Fruit fly (Drosophila melanogaster): ENCODE results near the gene CBP.
A peak's percentile ranks its signal among the peaks of the same experiment; 100 is the strongest.

The CBP gene

DNA sequence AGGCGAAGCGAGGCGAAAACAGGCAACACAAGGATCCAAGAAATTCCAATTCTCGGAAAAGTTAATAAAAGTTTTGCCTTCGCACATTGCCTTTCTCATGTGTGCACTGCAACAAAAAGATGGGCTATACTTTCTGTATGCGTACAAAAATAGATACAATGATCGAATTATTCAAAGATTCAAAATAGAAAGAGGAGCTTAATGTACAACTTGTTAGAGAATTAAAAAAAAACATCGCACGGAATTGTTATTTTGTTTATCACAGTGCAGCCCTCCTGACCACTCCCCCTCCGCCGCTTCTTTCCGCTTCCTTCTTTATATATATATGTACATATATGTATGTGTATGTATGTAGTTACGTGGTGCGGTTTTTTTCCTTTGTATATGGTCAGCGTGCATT is 34.8 kb upstream of the CBP start (continued):
- TF ChIP-seq achi (GFP tag; optimal IDR thresholded peaks at IDR 0.05) = peak; percentile 93
- TF ChIP-seq Gug (GFP tag; IDR thresholded peaks at IDR 0.05) = peak; percentile 83
- TF ChIP-seq spab (GFP tag; optimal IDR thresholded peaks at IDR 0.05) = peak; percentile 93
- TF ChIP-seq topi (GFP tag; optimal IDR thresholded peaks at IDR 0.05) = peak; percentile 95
- TF ChIP-seq CG32006 (GFP tag; optimal IDR thresholded peaks at IDR 0.05) = peak; percentile 83
- peak; percentile 56 for TF ChIP-seq dac (GFP tag; optimal IDR thresholded peaks at IDR 0.05)
- peak; percentile 93 for TF ChIP-seq CG1621 (tag; optimal IDR thresholded peaks at IDR 0.05)
- peak; percentile 92 for TF ChIP-seq CG6792 (GFP tag; optimal IDR thresholded peaks at IDR 0.05)
- TF ChIP-seq CG3919 (GFP tag; optimal IDR thresholded peaks at IDR 0.05) = peak; percentile 96
- TF ChIP-seq vri (GFP tag; optimal IDR thresholded peaks at IDR 0.05) = peak; percentile 81
- peak; percentile 96 for TF ChIP-seq CG10631 (GFP tag; optimal IDR thresholded peaks at IDR 0.05)
- TF ChIP-seq CG31627 (GFP tag; optimal IDR thresholded peaks at IDR 0.05) = peak; percentile 95
- peak; percentile 92 for TF ChIP-seq CG3032 (tag; optimal IDR thresholded peaks at IDR 0.05)
- peak; percentile 92 for TF ChIP-seq CG9139 (GFP tag; optimal IDR thresholded peaks at IDR 0.05)
- TF ChIP-seq salr (GFP tag; optimal IDR thresholded peaks at IDR 0.05) = peak; percentile 79 to 93
- peak; percentile 91 for TF ChIP-seq Sox102F (GFP tag; optimal IDR thresholded peaks at IDR 0.05)
- TF ChIP-seq Sox14 (GFP tag; optimal IDR thresholded peaks at IDR 0.05) = peak; percentile 94
- TF ChIP-seq Eip75B (GFP tag; optimal IDR thresholded peaks at IDR 0.05) = peak; percentile 93
- TF ChIP-seq Smox (GFP tag; optimal IDR thresholded peaks at IDR 0.05) = peak; percentile 94
- peak; percentile 49; the same call in 1 of the 2 replicates for TF ChIP-seq CG11294 (GFP tag; IDR thresholded peaks at IDR 0.05)
- peak; percentile 96 for TF ChIP-seq esn (GFP tag; optimal IDR thresholded peaks at IDR 0.05)
- peak; percentile 89 for TF ChIP-seq CG11902 (GFP tag; optimal IDR thresholded peaks at IDR 0.05)
- TF ChIP-seq CG6163 (GFP tag; IDR thresholded peaks at IDR 0.05) = peak; percentile 95
- TF ChIP-seq CG16779 (tag; optimal IDR thresholded peaks at IDR 0.05) = peak; percentile 86
- TF ChIP-seq Hr39 (GFP tag; optimal IDR thresholded peaks at IDR 0.05) = peak; percentile 97
- TF ChIP-seq CG8632 (GFP tag; optimal IDR thresholded peaks at IDR 0.05) = peak; percentile 92
- TF ChIP-seq CG6808 (GFP tag; optimal IDR thresholded peaks at IDR 0.05) = peak; percentile 93
- TF ChIP-seq Eip93F (GFP tag; optimal IDR thresholded peaks at IDR 0.05) = peak; percentile 93
- peak; percentile 95 for TF ChIP-seq CG10669 (GFP tag; optimal IDR thresholded peaks at IDR 0.05)
- TF ChIP-seq Ets96B (tag; optimal IDR thresholded peaks at IDR 0.05) = peak; percentile 90
- TF ChIP-seq CG6854 (GFP tag; optimal IDR thresholded peaks at IDR 0.05) = peak; percentile 85
- peak; percentile 93 for TF ChIP-seq CG11762 (GFP tag; optimal IDR thresholded peaks at IDR 0.05; ENCODE audit: insufficient read depth)
- peak; percentile 94 for TF ChIP-seq pdm3 (GFP tag; optimal IDR thresholded peaks at IDR 0.05)
- TF ChIP-seq Hr4 (GFP tag; optimal IDR thresholded peaks at IDR 0.05) = peak; percentile 74
- TF ChIP-seq CG6276 (GFP tag; optimal IDR thresholded peaks at IDR 0.05) = peak; percentile 68
- TF ChIP-seq Sox15 (GFP tag; optimal IDR thresholded peaks at IDR 0.05) = peak; percentile 93
- TF ChIP-seq svp (GFP tag) = peak; percentile 93
- TF ChIP-seq Met (GFP tag; optimal IDR thresholded peaks at IDR 0.05) = peak; percentile 95
- no peak for TF ChIP-seq Hr38 (GFP tag; optimal IDR thresholded peaks at IDR 0.05)

DNA sequence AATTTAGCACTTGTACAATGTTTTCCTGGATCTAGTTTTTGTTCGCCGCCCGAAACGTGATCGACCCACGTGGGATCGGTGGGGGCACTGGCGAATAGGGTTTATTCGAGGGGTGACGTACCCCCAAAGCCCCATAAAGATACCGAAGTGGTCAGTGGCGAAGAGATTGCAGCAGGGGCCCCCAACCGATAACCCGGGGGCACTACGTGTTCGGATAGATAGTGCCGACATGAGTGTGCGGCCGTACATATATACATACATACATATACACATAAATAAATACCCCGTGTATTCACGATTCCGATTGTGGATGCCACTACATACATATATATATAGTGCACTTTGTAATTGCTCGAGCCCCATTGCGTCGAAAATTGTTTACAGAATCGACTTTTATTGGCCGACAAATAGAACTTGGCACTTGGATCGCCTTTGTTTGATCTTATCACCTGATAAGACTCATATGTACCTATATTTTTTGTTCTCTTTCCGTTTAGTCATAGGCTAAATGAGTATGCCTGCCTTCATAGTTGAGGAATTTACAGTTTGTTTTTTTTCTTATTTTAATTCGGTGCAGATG is 33.2 kb upstream of the CBP start:
- TF ChIP-seq CG11902 (GFP tag; optimal IDR thresholded peaks at IDR 0.05) (no peak), ss (GFP tag; optimal IDR thresholded peaks at IDR 0.05) (peak in 1 of 2 experiments; percentile 9), CG6808 (GFP tag; optimal IDR thresholded peaks at IDR 0.05) (peak; percentile 19), vri (GFP tag; optimal IDR thresholded peaks at IDR 0.05) (peak; percentile 42), CG8632 (GFP tag; optimal IDR thresholded peaks at IDR 0.05) (no peak), Eip78C (GFP tag) (peak; percentile 50), CG3919 (GFP tag; optimal IDR thresholded peaks at IDR 0.05) (no peak), fkh (GFP tag; optimal IDR thresholded peaks at IDR 0.05) (peak; percentile 62), svp (GFP tag) (peak; percentile 98)

Data from whole organism, prepupa.